Worm (Caenorhabditis elegans) whole organism, young adult: ENCODE results near the gene fbxb-77.

ENCODE experiments used
- C06A6.2 ChIP-seq: fragments of 200-800 bp; sonication (Bioruptor generic); conservative IDR thresholded peaks from 2 replicates; pipeline ENCODE4 v1.3.6; 2022; ENCODE audit warnings: missing genetic modification characterization, missing compliant biosample characterization
- T07F8.4 ChIP-seq: sonication (generic microtip); optimal IDR thresholded peaks from 2 replicates; lab custom pipeline; 2016; ENCODE audit warnings: mild to moderate bottlenecking, missing genetic modification characterization, moderate library complexity, missing compliant biosample characterization
- dpff-1 ChIP-seq: sonication (generic microtip); optimal IDR thresholded peaks from 2 replicates; lab custom pipeline; 2017; ENCODE audit warnings: mild to moderate bottlenecking, missing genetic modification characterization, missing compliant biosample characterization
- gei-17 ChIP-seq: fragments of 200-800 bp; sonication (Bioruptor generic); optimal IDR thresholded peaks from 2 replicates; lab custom pipeline; 2018; ENCODE audit warnings: mild to moderate bottlenecking, missing genetic modification characterization, missing compliant biosample characterization
- hsf-1 ChIP-seq: fragments of 200-800 bp; sonication (Bioruptor generic); IDR thresholded peaks from 2 replicates; pipeline ENCODE4 v1.3.6; 2022; ENCODE audit warnings: missing genetic modification reagents, missing genetic modification characterization, missing compliant biosample characterization
- lir-1 ChIP-seq: fragments of 200-800 bp; sonication (Bioruptor generic); conservative IDR thresholded peaks from 2 replicates; pipeline ENCODE4 v1.3.6; 2022; ENCODE audit warnings: missing genetic modification reagents, missing genetic modification characterization, missing compliant biosample characterization
- snpc-3.4 ChIP-seq: sonication (generic microtip); optimal IDR thresholded peaks from 2 replicates; lab custom pipeline; 2017; ENCODE audit warnings: missing genetic modification characterization, mild to moderate bottlenecking, missing compliant biosample characterization, antibody characterized with exemption, moderate library complexity, missing genotype, missing genetic modification reagents
- unc-130 ChIP-seq: sonication (generic microtip); optimal IDR thresholded peaks from 2 replicates; lab custom pipeline; 2016; ENCODE audit warnings: missing genetic modification reagents, missing genetic modification characterization, missing compliant biosample characterization
- zim-3 ChIP-seq: sonication (generic microtip); optimal IDR thresholded peaks from 2 replicates; lab custom pipeline; 2017; ENCODE audit warnings: mild to moderate bottlenecking, missing genetic modification characterization, moderate library complexity, missing compliant biosample characterization
- ztf-25 ChIP-seq: fragments of 200-800 bp; sonication (Bioruptor generic); IDR thresholded peaks from 2 replicates; pipeline ENCODE4 v1.3.6; 2022; ENCODE audit warnings: missing genetic modification reagents, missing genetic modification characterization, missing compliant biosample characterization

ce11 chrIV:4760378-4761084, 4.6 kb upstream of the fbxb-77 start, which contains the start of the genes memi-1 and cyp-31A3:
- TF ChIP-seq snpc-3.4 (tag; lab: Kevin White, UChicago) (peak; percentile 81), dpff-1 (tag; lab: Kevin White, UChicago) (no peak), T07F8.4 (tag; lab: Kevin White, UChicago) (no peak), zim-3 (tag; lab: Kevin White, UChicago) (no peak), C06A6.2 (GFP tag; lab: Robert Waterston, UW) (no peak), lir-1 (GFP tag; lab: Robert Waterston, UW) (no peak), gei-17 (GFP tag; lab: Kevin White, UChicago) (no peak), hsf-1 (peak; percentile 99), unc-130 (GFP tag; lab: Kevin White, UChicago) (no peak), ztf-25 (GFP tag; lab: Robert Waterston, UW) (no peak)
